Fruit fly (Drosophila melanogaster): Measurements from ENCODE around the gene CG43055.

- no peak for TF ChIP-seq Jra (GFP tag; optimal IDR thresholded peaks at IDR 0.05)
- no peak for TF ChIP-seq HLH106 (tag; optimal IDR thresholded peaks at IDR 0.05)
- TF ChIP-seq br (GFP tag; optimal IDR thresholded peaks at IDR 0.05): no peak
- TF ChIP-seq usp (GFP tag; optimal IDR thresholded peaks at IDR 0.05): no peak
- no peak for TF ChIP-seq CrebA (GFP tag; optimal IDR thresholded peaks at IDR 0.05; ENCODE audit: borderline replicate concordance)
- TF ChIP-seq jim (GFP tag; optimal IDR thresholded peaks at IDR 0.05): no peak
- no peak for TF ChIP-seq Myc (optimal IDR thresholded peaks at IDR 0.05)
- TF ChIP-seq Hr78 (GFP tag; optimal IDR thresholded peaks at IDR 0.05): no peak
- TF ChIP-seq rgr (GFP tag; optimal IDR thresholded peaks at IDR 0.05): no peak
- no peak for TF ChIP-seq h (GFP tag; optimal IDR thresholded peaks at IDR 0.05)
- no peak for TF ChIP-seq lola (GFP tag; optimal IDR thresholded peaks at IDR 0.05)
- TF ChIP-seq foxo (GFP tag; optimal IDR thresholded peaks at IDR 0.05): no peak
These were observed 28.4 kb upstream of the CG43055 start, which contains the start of gene CG17612 for dm6 chr2L:4382522-4382921.
